Worm (Caenorhabditis elegans) whole organism, midembryonic: ENCODE measurements around the gene plr-1.

Source experiments
- T22C8.4 ChIP-seq: fragments of 200-800 bp; sonication (Bioruptor generic); IDR thresholded peaks from 2 replicates; pipeline ENCODE4 v1.3.6; 2022; ENCODE audit warnings: missing genetic modification characterization, missing compliant biosample characterization
- cog-1 ChIP-seq: sonication (generic microtip); optimal IDR thresholded peaks from 2 replicates; lab custom pipeline; 2016; ENCODE audit warnings: missing genetic modification characterization, missing compliant biosample characterization
- flt-1 ChIP-seq: fragments of 200-800 bp; sonication (Bioruptor generic); IDR thresholded peaks from 2 replicates; pipeline ENCODE4 v1.3.6; 2022; ENCODE audit warnings: missing genetic modification characterization, missing compliant biosample characterization
- klf-2 ChIP-seq: fragments of 200-800 bp; sonication (Bioruptor generic); conservative IDR thresholded peaks from 2 replicates; pipeline ENCODE4 v1.3.6; 2022; ENCODE audit warnings: missing genetic modification reagents, missing genetic modification characterization, missing compliant biosample characterization
- med-1 ChIP-seq: sonication (generic microtip); optimal IDR thresholded peaks from 2 replicates; lab custom pipeline; 2017; ENCODE audit warnings: missing genetic modification characterization, mild to moderate bottlenecking, missing compliant biosample characterization, antibody characterized with exemption, missing genetic modification reagents; ENCODE audit not compliant: insufficient read depth
- ref-1 ChIP-seq: fragments of 200-800 bp; sonication (Bioruptor generic); conservative IDR thresholded peaks from 2 replicates; pipeline ENCODE4 v1.3.6; 2022; ENCODE audit warnings: missing genetic modification reagents, missing genetic modification characterization, missing compliant biosample characterization
- tab-1 ChIP-seq: fragments of 200-800 bp; sonication (Bioruptor generic); IDR thresholded peaks from 2 replicates; pipeline ENCODE4 v1.3.6; 2022; ENCODE audit warnings: missing genetic modification characterization, missing compliant biosample characterization
- ztf-23 ChIP-seq: fragments of 200-800 bp; sonication (Bioruptor generic); IDR thresholded peaks from 2 replicates; pipeline ENCODE4 v1.3.6; 2022; ENCODE audit warnings: missing genetic modification reagents, missing genetic modification characterization, missing compliant biosample characterization
- ztf-29 ChIP-seq: fragments of 200-800 bp; sonication (Bioruptor generic); IDR thresholded peaks from 2 replicates; pipeline ENCODE4 v1.3.6; 2022; ENCODE audit warnings: missing genetic modification reagents, missing genetic modification characterization, missing compliant biosample characterization

Gene plr-1

DNA sequence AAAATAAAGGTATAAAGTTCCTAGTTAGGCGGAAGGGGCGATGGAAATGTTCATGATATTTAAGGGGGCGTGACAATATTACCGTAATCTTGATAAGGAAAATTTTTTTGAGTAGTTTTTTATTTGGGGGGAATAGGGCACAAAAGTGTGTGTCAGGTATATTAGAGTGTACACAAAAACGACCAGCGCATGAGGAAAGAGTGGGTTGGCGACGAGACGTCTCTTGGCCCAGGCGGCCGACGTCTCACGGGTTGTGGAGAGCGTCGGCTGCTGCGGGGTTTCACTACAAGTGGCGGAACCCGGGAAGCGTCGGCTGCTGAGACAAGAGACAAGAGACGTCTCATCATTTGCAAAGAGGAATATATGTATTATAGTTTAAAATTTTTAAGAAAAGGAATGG lies 7.0 kb downstream of the plr-1 start:
- TF ChIP-seq klf-2 (GFP tag; lab: Robert Waterston, UW) (0 out of 2 replicates have a peak, but pooled peaks have one; percentile 10), T22C8.4 (GFP tag; lab: Robert Waterston, UW) (no peak), ref-1 (GFP tag; lab: Robert Waterston, UW) (no peak), med-1 (GFP tag; lab: Kevin White, UChicago) (no peak), tab-1 (GFP tag; lab: Robert Waterston, UW) (no peak), cog-1 (tag; lab: Kevin White, UChicago) (no peak), ztf-29 (GFP tag; lab: Robert Waterston, UW) (no peak), ztf-23 (GFP tag; lab: Robert Waterston, UW) (0 out of 2 replicates have a peak, but pooled peaks have one; percentile 20), flt-1 (GFP tag; lab: Robert Waterston, UW) (peak; percentile 44; the same call in 1 of the 2 replicates)

DNA sequence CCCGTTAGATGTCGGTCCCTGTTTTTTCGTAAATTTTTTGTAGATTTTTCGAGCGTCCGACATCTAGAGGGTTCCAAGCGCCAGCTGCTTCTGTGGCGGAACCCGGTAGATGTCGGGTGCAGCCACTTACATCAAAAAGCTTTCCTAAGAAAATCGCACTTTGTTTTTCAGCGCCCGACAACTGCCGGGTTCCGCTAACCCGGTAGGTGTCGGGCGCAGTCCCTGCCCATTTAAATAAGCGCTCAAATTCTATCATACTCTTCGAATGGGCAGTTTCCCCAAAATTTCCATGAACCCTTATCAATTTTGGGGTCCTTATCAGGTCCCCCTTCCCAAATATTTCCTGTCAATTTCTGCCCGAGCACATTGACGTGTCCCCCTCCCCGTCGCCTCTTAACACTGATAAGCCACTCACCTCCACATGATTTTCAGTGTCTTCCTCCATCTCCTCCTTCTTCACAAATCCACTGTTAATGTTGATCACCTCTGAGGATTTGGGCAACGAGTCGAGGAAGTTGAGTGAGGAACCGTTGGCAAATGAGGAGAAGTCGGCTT lies 8.8 kb downstream of the plr-1 start:
- TF ChIP-seq med-1 (GFP tag; lab: Kevin White, UChicago) = no peak

DNA sequence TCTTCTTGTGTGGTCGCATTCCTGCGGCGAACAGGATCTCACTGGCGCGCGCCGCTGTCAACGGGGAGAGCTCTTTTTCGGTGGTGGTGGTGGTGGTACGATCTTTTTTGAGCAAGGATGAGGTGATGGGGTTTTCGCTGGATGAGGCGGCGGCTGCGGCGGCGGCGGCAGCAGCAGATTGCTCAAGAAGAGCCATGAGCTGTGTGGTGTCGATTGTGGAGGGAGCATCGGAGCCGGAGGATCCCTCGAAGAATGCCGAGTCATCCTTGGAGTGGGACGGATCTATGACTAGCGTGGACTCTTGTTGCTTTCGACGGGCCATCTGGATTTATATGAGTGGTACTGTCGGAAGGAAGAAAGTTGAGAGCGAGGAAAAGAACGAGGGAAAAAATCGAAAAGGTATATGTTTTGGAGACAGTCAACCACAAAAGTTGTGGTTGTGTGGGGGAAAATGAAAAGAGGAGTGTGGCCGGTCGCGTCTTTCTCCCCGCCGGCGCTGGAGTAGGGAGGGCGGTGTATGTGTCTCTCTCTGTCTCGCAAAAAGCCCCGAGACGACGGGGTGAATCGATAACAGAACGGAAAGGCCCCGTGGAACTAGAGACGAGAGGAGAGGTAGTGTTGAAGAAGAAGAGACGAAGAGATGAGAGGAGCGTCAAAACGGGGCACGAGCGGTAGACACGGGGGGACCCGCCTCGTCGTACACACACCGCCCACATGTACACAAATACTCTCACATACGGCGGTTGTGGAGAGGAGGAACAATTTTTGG lies 9.9 kb downstream of the plr-1 start:
- no peak for TF ChIP-seq cog-1 (tag; lab: Kevin White, UChicago)
- TF ChIP-seq T22C8.4 (GFP tag; lab: Robert Waterston, UW) = peak; percentile 77
- TF ChIP-seq tab-1 (GFP tag; lab: Robert Waterston, UW) = no peak
- no peak for TF ChIP-seq flt-1 (GFP tag; lab: Robert Waterston, UW)
- TF ChIP-seq ztf-29 (GFP tag; lab: Robert Waterston, UW) = no peak
- no peak for TF ChIP-seq med-1 (GFP tag; lab: Kevin White, UChicago)
- TF ChIP-seq ztf-23 (GFP tag; lab: Robert Waterston, UW) = 0 out of 2 replicates have a peak, but pooled peaks have one; percentile 7
- no peak for TF ChIP-seq klf-2 (GFP tag; lab: Robert Waterston, UW)

DNA sequence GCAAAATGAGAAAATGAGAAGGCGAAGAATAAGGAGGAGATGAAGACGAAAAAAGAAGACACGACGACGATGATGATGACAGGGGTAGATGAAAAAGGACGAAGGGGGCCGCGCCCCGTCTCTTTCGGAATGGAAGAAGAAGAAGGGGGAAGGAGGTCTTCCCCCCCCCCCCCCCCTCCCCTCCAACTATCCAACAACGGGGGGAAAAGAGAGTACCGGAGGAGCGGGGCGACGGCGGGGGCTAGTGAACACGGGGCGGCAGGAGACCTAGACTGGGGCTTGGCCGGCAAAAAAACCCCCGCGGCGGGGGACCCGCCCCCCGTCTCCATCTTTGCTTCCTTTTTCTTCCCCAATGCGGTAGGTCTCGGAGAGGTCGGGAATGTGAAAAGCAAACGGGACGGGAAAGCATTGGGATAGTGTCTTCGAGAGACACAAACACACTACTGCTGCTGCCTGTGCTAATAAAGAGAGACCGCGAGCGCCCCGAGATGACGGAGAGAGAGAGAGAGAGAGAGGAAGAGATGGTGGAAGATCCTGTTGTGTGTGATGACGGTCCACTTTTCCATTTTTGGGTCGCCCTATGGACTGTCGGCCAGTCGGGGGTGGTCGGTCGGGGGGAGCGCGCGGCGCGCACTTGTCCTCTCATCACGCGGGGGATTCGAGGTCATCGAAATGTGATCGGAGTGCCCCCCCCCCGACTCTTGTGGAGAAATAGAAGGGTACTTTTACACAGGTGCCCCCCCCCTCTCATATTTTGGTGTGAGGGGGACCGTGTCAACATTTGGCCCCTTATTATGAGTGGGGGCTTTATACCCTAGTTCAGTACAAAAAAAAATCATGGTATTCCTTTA lies 11.2 kb downstream of the plr-1 start:
- peak; percentile 25; the same call in 1 of the 2 replicates for TF ChIP-seq flt-1 (GFP tag; lab: Robert Waterston, UW)
- TF ChIP-seq ref-1 (GFP tag; lab: Robert Waterston, UW) = no peak
- TF ChIP-seq tab-1 (GFP tag; lab: Robert Waterston, UW) = no peak
- TF ChIP-seq klf-2 (GFP tag; lab: Robert Waterston, UW) = no peak
- no peak for TF ChIP-seq T22C8.4 (GFP tag; lab: Robert Waterston, UW)
- TF ChIP-seq ztf-23 (GFP tag; lab: Robert Waterston, UW) = peak; percentile 54; the same call in 1 of the 2 replicates
- no peak for TF ChIP-seq ztf-29 (GFP tag; lab: Robert Waterston, UW)
- TF ChIP-seq cog-1 (tag; lab: Kevin White, UChicago) = no peak
- peak; percentile 10 for TF ChIP-seq med-1 (GFP tag; lab: Kevin White, UChicago)

DNA sequence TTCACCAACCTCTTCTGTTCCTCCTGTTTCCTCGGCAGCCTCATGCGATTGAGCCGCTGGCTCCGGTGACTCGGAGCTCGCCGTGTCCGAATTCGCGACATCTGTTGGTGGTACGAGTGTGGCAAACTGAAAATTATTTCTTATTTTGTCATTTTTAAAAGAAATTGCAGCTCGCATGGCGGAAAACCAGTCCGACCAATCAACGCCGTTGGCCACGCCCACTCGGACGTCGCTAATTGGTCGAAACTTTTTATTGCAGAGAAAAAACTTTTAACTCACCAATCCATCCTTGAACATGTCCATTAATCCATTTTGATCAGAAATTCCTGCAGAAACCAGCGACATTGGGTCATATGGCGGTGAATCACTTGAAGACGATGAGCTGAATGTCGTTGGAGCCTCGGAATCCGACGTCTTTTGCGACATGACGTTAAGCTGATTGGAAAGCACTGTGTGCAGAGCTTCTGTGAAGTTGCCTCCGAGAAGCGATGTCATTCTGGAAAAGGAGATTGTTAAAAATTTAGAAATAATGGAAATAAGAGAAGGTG lies 13.7 kb downstream of the plr-1 start, which contains the start of gene bed-2:
bed-2 (minus strand) TSS at position 498 of the 548 bp plus-strand sequence.
- TF ChIP-seq klf-2 (GFP tag; lab: Robert Waterston, UW) = no peak
- no peak for TF ChIP-seq cog-1 (tag; lab: Kevin White, UChicago)
- TF ChIP-seq T22C8.4 (GFP tag; lab: Robert Waterston, UW) = no peak
- no peak for TF ChIP-seq flt-1 (GFP tag; lab: Robert Waterston, UW)
- no peak for TF ChIP-seq tab-1 (GFP tag; lab: Robert Waterston, UW)

DNA sequence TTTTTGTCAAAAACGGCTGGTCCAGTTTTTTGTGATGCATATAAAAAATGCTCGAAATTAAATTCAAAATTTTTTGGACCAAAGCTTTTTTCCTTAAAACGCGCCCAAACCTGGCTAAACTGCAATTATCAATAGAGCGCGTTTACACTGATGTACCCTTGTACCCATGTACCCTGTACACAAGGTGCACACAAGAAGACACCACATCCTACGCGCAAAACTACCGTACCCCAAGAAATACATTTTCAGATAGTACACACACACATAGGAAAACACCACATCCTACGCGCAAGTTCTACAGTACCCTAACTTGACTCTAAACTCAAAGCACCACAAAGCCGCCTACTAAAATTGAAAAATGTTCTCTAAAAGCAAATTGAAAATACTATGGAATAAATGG lies 14.7 kb downstream of the plr-1 start:
- TF ChIP-seq klf-2 (GFP tag; lab: Robert Waterston, UW) (no peak), med-1 (GFP tag; lab: Kevin White, UChicago) (no peak), flt-1 (GFP tag; lab: Robert Waterston, UW) (0 out of 2 replicates have a peak, but pooled peaks have one; percentile 44), ref-1 (GFP tag; lab: Robert Waterston, UW) (no peak)

DNA sequence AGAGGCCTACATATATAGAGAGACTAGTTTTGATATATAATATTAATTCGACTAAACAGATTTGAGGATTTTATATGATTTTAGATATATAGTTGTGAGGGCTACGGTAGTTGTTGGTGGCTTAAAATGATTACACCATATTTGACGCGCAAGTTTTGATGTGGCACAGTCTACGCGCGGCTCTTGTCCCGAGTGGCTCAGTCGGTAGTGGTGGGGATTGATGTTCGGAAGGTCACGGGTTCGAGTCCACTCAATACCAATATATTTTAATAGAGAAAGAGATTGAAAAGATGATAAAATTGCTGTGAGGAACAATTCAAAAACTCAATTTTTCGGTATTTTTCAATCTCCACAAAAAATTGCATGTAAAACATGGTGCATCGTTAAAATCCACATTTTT lies 16.2 kb downstream of the plr-1 start:
- no peak for TF ChIP-seq ref-1 (GFP tag; lab: Robert Waterston, UW)
- TF ChIP-seq flt-1 (GFP tag; lab: Robert Waterston, UW) = 0 out of 2 replicates have a peak, but pooled peaks have one; percentile 8

DNA sequence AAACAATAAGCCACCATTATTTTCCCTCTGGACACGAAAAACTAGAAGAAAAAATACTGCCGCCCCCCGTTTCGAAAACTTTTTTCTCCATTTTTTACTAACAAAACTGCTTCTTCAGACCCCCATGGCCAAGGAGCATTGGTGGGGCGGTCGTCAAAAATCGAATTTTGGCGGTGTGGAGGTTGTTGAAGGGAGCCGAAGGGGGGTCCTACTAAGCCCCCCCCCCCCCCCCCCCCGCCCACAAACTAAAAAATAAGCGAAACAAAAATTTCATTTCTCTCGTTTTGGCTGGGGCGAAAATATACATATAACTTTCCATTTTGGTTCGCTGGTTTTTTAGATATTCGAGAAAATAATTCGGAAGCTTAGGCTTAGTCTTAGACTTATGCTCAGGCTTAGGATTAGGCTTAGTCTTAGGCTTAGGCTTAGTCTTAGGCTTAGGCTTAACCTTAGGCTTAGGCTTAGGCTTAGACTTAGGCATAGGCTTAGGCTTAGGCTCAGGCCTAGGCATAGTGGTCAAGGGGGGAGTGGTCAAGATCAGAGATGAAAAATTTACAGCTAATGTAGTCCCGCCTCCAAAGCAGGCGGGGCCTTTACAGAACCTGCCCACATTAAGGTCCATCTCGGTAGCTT lies 18.1 kb downstream of the plr-1 start:
- TF ChIP-seq T22C8.4 (GFP tag; lab: Robert Waterston, UW) = no peak

DNA sequence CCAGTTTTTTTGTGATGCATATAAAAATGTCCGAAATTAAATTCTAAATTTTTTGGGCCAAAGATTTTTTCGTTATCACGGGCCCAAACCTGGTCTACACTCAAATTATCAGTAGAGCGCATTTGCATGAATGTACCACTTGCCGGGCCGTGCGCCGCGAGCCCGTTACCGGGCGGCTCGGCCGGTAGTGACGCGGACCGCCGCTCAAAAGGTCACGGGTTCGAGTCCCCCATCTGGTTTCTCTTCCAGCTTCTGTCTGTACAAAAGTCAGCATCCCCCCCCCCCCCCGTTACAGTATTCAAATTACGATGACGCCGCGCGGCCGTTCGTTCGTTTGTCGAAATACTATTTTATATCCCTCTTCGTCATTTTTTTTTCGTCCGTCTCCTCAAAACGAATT lies 20.6 kb downstream of the plr-1 start:
- TF ChIP-seq med-1 (GFP tag; lab: Kevin White, UChicago) (no peak), cog-1 (tag; lab: Kevin White, UChicago) (no peak), klf-2 (GFP tag; lab: Robert Waterston, UW) (0 out of 2 replicates have a peak, but pooled peaks have one; percentile 35), ztf-29 (GFP tag; lab: Robert Waterston, UW) (no peak)
